Worm (Caenorhabditis elegans): ENCODE measurements around the gene nap-1.

nap-1 gene

ce11 chrIV:8333034-8333433 lies 46.1 kb downstream of the nap-1 start:
- TF ChIP-seq B0261.1 (tag; optimal IDR thresholded peaks at IDR 0.05) (no peak), T26A5.8 (tag; optimal IDR thresholded peaks at IDR 0.05) (no peak), ztf-6 (GFP tag; IDR thresholded peaks at IDR 0.05) (no peak), efl-1 (GFP tag; optimal IDR thresholded peaks at IDR 0.05) (no peak), nhr-179 (tag; optimal IDR thresholded peaks at IDR 0.05) (no peak), hsf-1 (GFP tag; IDR thresholded peaks at IDR 0.05) (no peak), snpc-1.1 (tag; optimal IDR thresholded peaks at IDR 0.05; ENCODE audit: insufficient read depth) (no peak), F57C9.4 (tag; optimal IDR thresholded peaks at IDR 0.05) (no peak), C17E4.6 (GFP tag; IDR thresholded peaks at IDR 0.05) (no peak)

DNA sequence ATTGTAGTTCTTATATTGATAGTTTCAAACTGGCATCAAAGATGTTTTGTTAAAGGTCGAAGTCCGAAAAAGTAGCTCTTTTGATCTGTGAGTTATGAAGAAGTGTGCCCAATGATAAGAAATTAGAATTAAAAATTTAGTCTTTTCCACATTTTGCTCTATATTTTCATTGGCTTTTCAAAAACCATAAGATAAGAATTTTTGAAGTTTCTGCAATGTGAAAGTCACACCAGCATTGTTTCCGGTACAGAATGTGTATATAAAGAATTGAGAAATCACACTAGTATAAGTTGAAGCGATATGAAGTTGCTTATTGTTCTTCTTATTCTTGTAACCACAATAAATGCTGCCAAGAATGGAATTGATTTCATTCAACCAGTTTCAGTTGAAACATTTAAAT lies 46.6 kb downstream of the nap-1 start, which contains the start of gene lys-10:
Gene lys-10 (plus strand): TSS at position 301 of the 400 bp plus-strand sequence.
- TF ChIP-seq akir-1 (GFP tag; optimal IDR thresholded peaks at IDR 0.05) = no peak
- TF ChIP-seq B0019.2 (GFP tag; conservative IDR thresholded peaks at IDR 0.05) = no peak
- no peak for TF ChIP-seq attf-3 (GFP tag; conservative IDR thresholded peaks at IDR 0.05)
- TF ChIP-seq nfyb-1 (GFP tag; IDR thresholded peaks at IDR 0.05) = no peak
- no peak for TF ChIP-seq K11D2.4 (GFP tag; IDR thresholded peaks at IDR 0.05)
- no peak for TF ChIP-seq ztf-25 (GFP tag; IDR thresholded peaks at IDR 0.05)
- no peak for TF ChIP-seq attf-5 (GFP tag; optimal IDR thresholded peaks at IDR 0.05)
- no peak for TF ChIP-seq F33H1.4 (GFP tag; IDR thresholded peaks at IDR 0.05)
- TF ChIP-seq madf-10 (tag; optimal IDR thresholded peaks at IDR 0.05) = no peak
- no peak for TF ChIP-seq die-1 (tag; optimal IDR thresholded peaks at IDR 0.05)
- no peak for TF ChIP-seq dpff-1 (tag; optimal IDR thresholded peaks at IDR 0.05)

ce11 chrIV:8328913-8329312 lies 50.2 kb downstream of the nap-1 start, which contains the start of gene F35H10.2:
TSS of gene F35H10.2 (plus strand) at chrIV:8329213.
- no peak for TF ChIP-seq C06A6.2 (GFP tag; conservative IDR thresholded peaks at IDR 0.05)

All from whole organism, young adult.